Worm (Caenorhabditis elegans) whole organism, late embryonic: ENCODE results near the gene mltn-11.

ENCODE experiments used
- K02D7.2 ChIP-seq: sonication (generic microtip); optimal IDR thresholded peaks from 2 replicates; lab custom pipeline; 2017; ENCODE audit warnings: mild to moderate bottlenecking, missing genetic modification characterization, missing compliant biosample characterization
- Y22D7AL.16 ChIP-seq: sonication (generic microtip); optimal IDR thresholded peaks from 2 replicates; lab custom pipeline; 2016; ENCODE audit warnings: missing genetic modification characterization, missing compliant biosample characterization
- lin-11 ChIP-seq: fragments of 200-800 bp; sonication (Bioruptor generic); optimal IDR thresholded peaks from 2 replicates; lab custom pipeline; 2018; ENCODE audit warnings: mild to moderate bottlenecking, missing genetic modification characterization, missing compliant biosample characterization
- sox-2 ChIP-seq: fragments of 200-800 bp; sonication (Bioruptor generic); IDR thresholded peaks from 2 replicates; pipeline ENCODE4 v1.3.6; 2022; ENCODE audit warnings: missing genetic modification reagents, missing genetic modification characterization, missing compliant biosample characterization
- unc-86 ChIP-seq: sonication (generic microtip); optimal IDR thresholded peaks from 2 replicates; lab custom pipeline; 2016; ENCODE audit warnings: missing genetic modification characterization, missing compliant biosample characterization

ce11 chrV:16605463-16605862 is 30.5 kb upstream of the mltn-11 start:
- TF ChIP-seq sox-2 (GFP tag; lab: Robert Waterston, UW) (no peak), unc-86 (no peak), K02D7.2 (tag; lab: Kevin White, UChicago) (no peak), Y22D7AL.16 (no peak), lin-11 (tag; lab: Kevin White, UChicago) (no peak)
